Fruit fly (Drosophila melanogaster): ENCODE measurements around the gene CG7049.
A peak's percentile ranks its signal among the peaks of the same experiment; 100 is the strongest.

The CG7049 gene

dm6 chr3L:212520-212919 lies 36.5 kb upstream of the CG7049 start, which contains the start of the genes thoc7 and Dis3l2 (continued):
- no peak for TF ChIP-seq Ets21C (GFP tag; optimal IDR thresholded peaks at IDR 0.05)
- no peak for TF ChIP-seq topi (GFP tag; optimal IDR thresholded peaks at IDR 0.05)
- TF ChIP-seq Sox14 (GFP tag; optimal IDR thresholded peaks at IDR 0.05): no peak

- no peak for TF ChIP-seq CG4318 (GFP tag; optimal IDR thresholded peaks at IDR 0.05)
- TF ChIP-seq CG15336 (GFP tag; IDR thresholded peaks at IDR 0.05): peak; percentile 27; the same call in 1 of the 2 replicates
- TF ChIP-seq CG3032 (tag; optimal IDR thresholded peaks at IDR 0.05): peak; percentile 20
These were observed 35.2 kb upstream of the CG7049 start, which contains the start of gene Prp4k for dm6 chr3L:211200-211599. TSS of gene Prp4k (minus strand) at chr3L:211457.

- TF ChIP-seq CG7368 (GFP tag; optimal IDR thresholded peaks at IDR 0.05) (no peak), lz (GFP tag; optimal IDR thresholded peaks at IDR 0.05) (peak; percentile 84), dsx (GFP tag; optimal IDR thresholded peaks at IDR 0.05; ENCODE audit: poor library complexity, severe bottlenecking) (peak; percentile 97), CG6163 (GFP tag; IDR thresholded peaks at IDR 0.05) (peak; percentile 97), fd85E (GFP tag; optimal IDR thresholded peaks at IDR 0.05) (peak; percentile 42), CG16779 (tag; optimal IDR thresholded peaks at IDR 0.05) (peak; percentile 95), CG31627 (GFP tag; optimal IDR thresholded peaks at IDR 0.05) (peak; percentile 75), Eip78C (GFP tag) (peak; percentile 98), esn (GFP tag; optimal IDR thresholded peaks at IDR 0.05) (peak; percentile 93), pdm3 (GFP tag; optimal IDR thresholded peaks at IDR 0.05) (no peak), CG11902 (GFP tag; optimal IDR thresholded peaks at IDR 0.05) (peak; percentile 73), CG3032 (tag; optimal IDR thresholded peaks at IDR 0.05) (peak; percentile 98), Gug (GFP tag; IDR thresholded peaks at IDR 0.05) (peak; percentile 94), Hr4 (GFP tag; optimal IDR thresholded peaks at IDR 0.05) (no peak), OdsH (GFP tag; optimal IDR thresholded peaks at IDR 0.05) (no peak), CG10669 (GFP tag; optimal IDR thresholded peaks at IDR 0.05) (peak; percentile 94), Sox15 (GFP tag; optimal IDR thresholded peaks at IDR 0.05) (peak; percentile 83), Blimp-1 (GFP tag; optimal IDR thresholded peaks at IDR 0.05) (peak; percentile 84), Met (GFP tag; optimal IDR thresholded peaks at IDR 0.05) (no peak), Eip93F (GFP tag; optimal IDR thresholded peaks at IDR 0.05) (peak; percentile 91), achi (GFP tag; optimal IDR thresholded peaks at IDR 0.05) (peak; percentile 95), fd59A (GFP tag; optimal IDR thresholded peaks at IDR 0.05) (peak; percentile 85), CG9139 (GFP tag; optimal IDR thresholded peaks at IDR 0.05) (peak; percentile 96), svp (GFP tag) (peak; percentile 96), salr (GFP tag; optimal IDR thresholded peaks at IDR 0.05) (peak in 1 of 2 experiments; percentile 89), Eip75B (GFP tag; optimal IDR thresholded peaks at IDR 0.05) (no peak), topi (GFP tag; optimal IDR thresholded peaks at IDR 0.05) (peak; percentile 91), CG11294 (GFP tag; IDR thresholded peaks at IDR 0.05) (peak; percentile 89), CG8632 (GFP tag; optimal IDR thresholded peaks at IDR 0.05) (peak; percentile 96), eg (GFP tag; IDR thresholded peaks at IDR 0.05) (peak; percentile 98), CG34406 (GFP tag; optimal IDR thresholded peaks at IDR 0.05) (peak; percentile 97), CG11762 (GFP tag; optimal IDR thresholded peaks at IDR 0.05; ENCODE audit: insufficient read depth) (peak; percentile 91), ss (GFP tag; optimal IDR thresholded peaks at IDR 0.05) (peak; percentile 95 to 97), CG3919 (GFP tag; optimal IDR thresholded peaks at IDR 0.05) (peak; percentile 94), cyc (GFP tag; optimal IDR thresholded peaks at IDR 0.05) (peak; percentile 80), CG10631 (GFP tag; optimal IDR thresholded peaks at IDR 0.05) (peak; percentile 96), Sox102F (GFP tag; optimal IDR thresholded peaks at IDR 0.05) (no peak), Lpt (GFP tag; optimal IDR thresholded peaks at IDR 0.05) (peak; percentile 94), CG6792 (GFP tag; optimal IDR thresholded peaks at IDR 0.05) (peak; percentile 92), Sox14 (GFP tag; optimal IDR thresholded peaks at IDR 0.05) (peak; percentile 90), Ets96B (tag; optimal IDR thresholded peaks at IDR 0.05) (peak; percentile 98), CG6808 (GFP tag; optimal IDR thresholded peaks at IDR 0.05) (no peak), CG6276 (GFP tag; optimal IDR thresholded peaks at IDR 0.05) (peak; percentile 95), net (GFP tag; optimal IDR thresholded peaks at IDR 0.05) (peak; percentile 94)
These were observed 29.8 kb upstream of the CG7049 start, which contains the start of the genes Gk1 and CG13876 for dm6 chr3L:205723-206284. TSS of gene Gk1 (minus strand) at chr3L:205844. TSS of gene CG13876 (plus strand) at chr3L:206134.

Measured in whole organism, prepupa.